Fruit fly (Drosophila melanogaster) whole organism, larva: ENCODE results near the gene Nhe3.

Experiments used
- noc ChIP-seq: fragments of 200-800 bp; sonication (Bioruptor generic); optimal IDR thresholded peaks from 3 replicates; lab custom pipeline; 2019; ENCODE audit warnings: missing biosample characterization, mild to moderate bottlenecking, missing genetic modification characterization, moderate library complexity

Nhe3 gene

DNA sequence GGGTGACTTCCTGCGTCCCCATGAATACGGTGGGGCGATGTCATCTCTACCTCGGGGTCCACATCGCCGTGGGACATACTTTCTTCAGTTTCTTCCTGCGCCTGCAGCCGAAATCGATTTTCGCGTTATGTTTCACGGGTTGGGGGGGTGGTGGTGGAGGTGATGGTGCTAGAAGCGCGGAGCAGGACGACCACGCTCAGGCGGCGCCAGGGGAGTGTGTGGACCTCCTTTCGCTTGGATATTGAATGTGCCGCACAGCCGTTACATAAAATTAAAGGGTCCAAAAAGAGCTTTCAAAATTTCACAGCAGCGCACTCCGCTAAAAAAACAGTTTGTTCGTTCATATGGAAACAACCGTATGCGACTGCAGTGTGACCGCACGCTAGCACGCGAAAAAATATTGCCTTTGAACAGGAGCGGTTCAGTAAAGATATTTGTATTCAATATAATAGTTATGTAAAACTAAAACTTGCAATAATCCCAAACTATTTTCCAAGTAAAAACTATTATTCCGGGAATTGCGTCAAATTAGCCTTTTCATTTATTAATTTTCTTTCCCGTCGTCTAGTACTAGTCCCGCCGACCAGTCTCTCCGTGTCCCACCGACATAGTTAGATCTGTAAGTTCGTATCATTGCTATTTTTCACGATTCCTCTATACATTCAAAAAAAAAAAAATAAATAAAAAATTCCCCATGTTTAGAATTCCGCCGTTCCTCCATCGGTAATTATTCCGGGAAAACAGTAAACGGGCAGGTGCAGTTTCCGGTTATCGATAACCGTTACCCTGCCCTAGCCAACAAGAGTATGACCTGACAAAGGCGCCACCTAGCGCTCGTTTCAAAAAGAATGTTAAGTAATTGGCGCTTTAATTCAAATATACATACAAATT, at the start of gene Nhe3:
TSS of gene Nhe3 (minus strand) at position 373 of the 891 bp plus-strand sequence.
- peak; percentile 61 for TF ChIP-seq noc (tag; lab: Kevin White, UChicago)

DNA sequence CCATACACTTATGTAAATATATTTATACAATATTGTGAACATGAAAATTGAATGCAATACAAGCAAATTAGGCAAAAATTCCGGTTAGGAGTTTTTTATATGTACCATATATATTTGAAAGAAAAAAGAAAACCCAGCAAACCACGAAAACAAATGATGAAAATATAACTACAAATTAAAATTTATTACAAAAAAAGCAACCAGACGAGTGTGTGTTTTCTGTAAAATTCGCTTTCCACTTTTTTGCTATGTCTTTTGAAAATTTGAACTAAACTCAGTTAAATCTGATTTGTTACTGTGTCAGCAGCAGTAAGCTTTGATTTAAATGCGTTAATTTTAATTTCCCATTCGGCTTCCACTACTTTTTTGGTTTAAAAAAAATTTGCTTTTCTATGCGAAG, 48.4 kb upstream of the Nhe3 start, which contains the start of gene TTLL3B:
TSS of gene TTLL3B (plus strand) at position 301 of the 400 bp plus-strand sequence.
- no peak for TF ChIP-seq noc (tag; lab: Kevin White, UChicago)

DNA sequence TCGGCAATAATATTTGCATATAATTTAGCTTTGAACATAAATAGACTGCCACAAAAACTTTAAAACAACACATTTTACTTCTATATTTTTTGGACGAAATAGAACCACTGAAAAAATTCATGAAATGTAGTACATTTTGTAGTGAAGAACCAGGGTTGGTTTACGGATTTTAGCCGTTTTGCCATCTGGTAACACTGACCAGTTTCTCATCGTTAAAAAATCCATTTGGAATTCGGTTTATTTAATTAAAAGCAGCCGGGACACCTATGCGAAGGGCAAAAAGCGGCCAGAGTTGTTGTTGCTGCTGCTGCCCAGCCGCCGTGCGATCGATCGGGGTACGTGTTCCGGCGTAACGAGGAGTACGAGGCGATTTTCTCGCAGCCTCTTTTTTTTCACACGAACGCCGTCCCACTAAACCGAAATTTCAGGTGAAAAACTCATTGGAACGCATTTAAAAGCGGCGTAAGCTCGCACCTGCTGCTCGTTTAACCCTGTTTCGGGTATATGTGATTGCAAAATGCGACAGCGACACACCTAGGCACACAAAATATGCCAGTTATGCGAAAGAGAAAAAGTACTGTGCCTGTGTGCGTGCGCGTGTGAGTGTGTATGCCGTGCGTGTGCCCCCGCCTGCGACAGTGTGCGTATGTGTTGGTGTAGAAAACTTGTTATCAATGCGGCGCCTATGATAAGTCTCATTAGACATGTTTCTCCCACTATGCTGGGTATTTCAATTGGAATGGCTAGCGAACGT, 39.8 kb upstream of the Nhe3 start, which contains the start of gene Liprin-alpha:
TSS of gene Liprin-alpha (plus strand) at position 154 of the 754 bp plus-strand sequence.
- TF ChIP-seq noc (tag; lab: Kevin White, UChicago) = no peak

DNA sequence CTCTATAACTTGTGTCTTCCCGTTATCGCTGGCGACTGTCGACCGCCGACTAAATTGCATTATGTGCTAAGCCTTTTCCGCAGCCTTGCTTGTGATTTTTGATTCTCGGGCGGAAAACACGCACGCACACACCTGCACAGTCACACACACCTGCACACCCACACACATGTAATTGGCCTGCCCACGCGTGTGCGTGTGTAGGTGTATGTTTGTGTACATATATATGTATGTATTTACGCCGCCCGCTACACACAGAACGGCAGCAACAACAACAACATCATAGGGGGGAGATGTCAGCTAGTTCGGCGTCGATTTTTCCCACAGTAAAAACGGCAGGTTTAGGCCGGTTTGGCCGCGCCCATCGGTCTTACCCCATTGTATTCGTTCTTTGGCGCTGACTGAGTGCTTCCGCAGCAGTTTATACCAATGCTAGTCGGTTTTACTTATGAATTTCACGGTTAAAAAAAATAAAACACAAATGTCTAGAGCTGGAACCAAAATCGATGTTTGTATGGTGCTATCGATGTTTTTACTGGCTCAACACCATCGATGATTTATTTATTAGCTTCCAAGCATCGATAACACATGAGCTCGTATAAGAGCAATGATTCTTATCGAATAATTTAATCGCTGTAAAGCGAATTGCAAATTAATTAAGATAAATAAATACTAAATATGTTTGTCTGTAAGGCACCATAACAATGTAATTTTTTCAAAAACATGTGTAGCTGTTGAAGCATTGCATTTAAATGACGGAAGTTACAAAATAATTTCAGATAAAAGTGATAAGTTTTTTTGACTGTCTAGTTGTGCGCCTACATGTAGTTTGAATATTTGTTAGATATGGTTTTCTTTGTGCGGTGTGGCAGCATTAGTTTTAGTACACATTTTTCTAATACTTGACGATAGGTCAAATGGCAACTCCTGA, 38.9 kb upstream of the Nhe3 start, which contains the start of gene homer:
TSS of gene homer (minus strand) at position 538 of the 928 bp plus-strand sequence.
- no peak for TF ChIP-seq noc (tag; lab: Kevin White, UChicago)

DNA sequence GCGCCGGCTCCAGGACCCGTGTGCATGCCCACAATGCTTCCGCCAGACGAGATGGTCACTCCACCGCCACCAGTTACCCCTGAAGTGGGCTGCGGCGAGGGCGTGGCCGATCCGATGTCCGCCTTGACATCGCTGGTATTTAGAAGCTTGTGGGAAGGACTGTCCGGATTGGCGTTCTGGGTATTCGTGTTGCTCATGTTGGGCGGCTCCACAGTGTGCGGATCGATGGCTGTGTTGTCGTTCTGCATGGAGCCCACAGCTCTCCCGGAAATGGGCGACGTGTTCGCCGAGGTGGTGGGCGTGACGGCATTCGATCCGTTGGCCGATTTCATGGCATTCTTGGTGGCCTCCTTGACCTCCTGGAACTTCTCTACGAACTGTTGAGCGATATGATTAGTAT, 37.5 kb upstream of the Nhe3 start:
- no peak for TF ChIP-seq noc (tag; lab: Kevin White, UChicago)

DNA sequence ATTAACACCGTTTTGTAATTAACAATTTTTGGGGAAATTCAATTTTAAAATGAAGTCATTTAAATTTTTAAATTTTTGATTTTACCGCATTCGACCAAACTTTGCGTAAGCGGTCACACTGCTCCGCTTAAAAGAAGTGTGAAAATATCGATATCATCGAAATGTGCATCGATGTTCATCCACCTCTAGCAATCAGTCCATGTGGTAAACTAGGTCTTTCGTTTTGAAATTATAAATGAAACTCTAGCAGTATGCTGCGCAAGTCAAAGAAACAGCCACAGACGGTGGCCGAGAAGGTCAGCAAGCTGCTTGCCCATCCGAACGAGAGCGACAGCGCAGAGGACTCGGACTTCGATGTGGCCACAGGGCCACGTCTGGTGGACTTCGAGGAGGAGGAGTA, 33.3 kb upstream of the Nhe3 start, which contains the start of gene Aatf:
TSS of gene Aatf (plus strand) at position 166 of the 400 bp plus-strand sequence.
- no peak for TF ChIP-seq noc (tag; lab: Kevin White, UChicago)

DNA sequence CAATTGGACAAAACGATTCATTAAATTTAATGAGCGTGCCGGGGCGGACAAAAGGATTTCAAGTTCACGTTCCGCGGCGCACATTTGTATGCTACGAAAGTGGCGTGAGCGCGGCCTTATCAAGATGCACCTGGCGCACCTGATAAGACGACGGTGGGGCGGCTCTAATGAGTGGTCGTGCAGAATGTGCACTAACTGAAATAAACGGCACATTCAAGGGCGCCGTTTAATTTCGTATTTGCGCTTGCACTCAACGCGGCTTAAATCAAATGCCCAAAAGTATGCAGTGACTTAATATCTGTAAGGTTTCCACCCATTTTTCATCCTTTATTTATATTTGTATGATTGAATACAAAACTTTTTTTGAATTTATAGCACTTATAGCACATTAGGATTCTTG, 32.8 kb upstream of the Nhe3 start:
- no peak for TF ChIP-seq noc (tag; lab: Kevin White, UChicago)

DNA sequence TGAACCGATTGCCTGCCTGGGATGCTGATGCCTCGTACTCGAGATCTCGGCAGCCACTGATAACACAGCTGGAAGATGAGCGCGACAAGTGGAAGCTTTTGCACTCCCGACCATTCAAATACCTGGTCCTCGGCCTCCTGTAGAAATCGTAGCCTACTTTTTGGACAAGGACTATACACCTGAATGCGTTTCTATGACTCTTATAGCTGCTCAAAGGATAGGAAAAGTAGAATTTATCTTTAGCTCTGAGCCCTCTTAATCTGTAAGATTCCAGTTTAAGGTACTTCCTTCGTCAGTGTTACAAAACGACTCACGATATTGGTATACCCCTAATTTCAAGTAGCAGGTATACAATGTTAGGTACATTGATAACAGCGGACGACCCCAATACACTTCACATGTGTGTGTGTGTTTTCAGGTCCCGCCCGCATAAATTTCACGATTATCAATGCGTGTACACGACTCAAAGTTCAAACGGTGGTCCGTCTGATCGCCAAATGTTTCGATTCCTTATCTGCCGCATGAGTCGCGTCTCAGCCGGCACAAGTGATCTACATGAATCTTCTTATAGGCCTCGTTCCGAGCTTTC, 32.1 kb upstream of the Nhe3 start, which contains the start of gene AkhR:
TSS of gene AkhR (minus strand) at position 5 of the 589 bp plus-strand sequence.
- TF ChIP-seq noc (tag; lab: Kevin White, UChicago) = peak; percentile 23

DNA sequence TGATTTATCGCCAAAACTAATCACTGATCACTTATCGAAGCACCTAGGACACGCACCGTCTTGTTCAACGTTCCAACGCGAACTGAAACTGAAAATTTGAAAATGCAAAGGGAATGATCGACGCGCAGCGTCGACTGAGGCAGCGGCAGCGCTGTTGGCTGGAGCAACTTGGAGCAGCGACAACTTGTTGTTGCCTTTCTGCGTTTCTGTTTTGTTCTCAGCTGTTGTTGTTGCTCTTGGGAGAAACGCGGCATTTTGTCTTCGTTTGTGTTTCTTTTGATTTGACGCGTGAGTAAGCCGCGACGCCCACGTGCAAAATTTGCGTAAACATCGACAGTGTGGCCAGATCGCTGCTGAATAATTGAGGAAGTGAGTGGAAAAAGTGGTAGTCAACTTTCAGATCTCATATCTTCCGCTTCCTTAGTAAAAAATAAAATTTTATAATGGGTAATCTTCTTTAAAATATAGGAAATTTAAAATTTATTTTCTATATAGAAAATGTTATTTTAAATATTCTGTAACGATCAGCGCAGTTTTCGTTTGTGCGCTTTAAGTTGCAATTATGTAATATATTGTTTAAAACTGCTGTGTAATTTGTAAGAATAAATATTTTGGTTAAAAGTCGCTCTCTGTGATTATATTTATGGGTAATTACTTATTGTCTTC, 25.0 kb upstream of the Nhe3 start, which contains the start of gene Tsp:
TSS of gene Tsp (minus strand) at position 90 of the 666 bp plus-strand sequence.
- TF ChIP-seq noc (tag; lab: Kevin White, UChicago) = no peak

DNA sequence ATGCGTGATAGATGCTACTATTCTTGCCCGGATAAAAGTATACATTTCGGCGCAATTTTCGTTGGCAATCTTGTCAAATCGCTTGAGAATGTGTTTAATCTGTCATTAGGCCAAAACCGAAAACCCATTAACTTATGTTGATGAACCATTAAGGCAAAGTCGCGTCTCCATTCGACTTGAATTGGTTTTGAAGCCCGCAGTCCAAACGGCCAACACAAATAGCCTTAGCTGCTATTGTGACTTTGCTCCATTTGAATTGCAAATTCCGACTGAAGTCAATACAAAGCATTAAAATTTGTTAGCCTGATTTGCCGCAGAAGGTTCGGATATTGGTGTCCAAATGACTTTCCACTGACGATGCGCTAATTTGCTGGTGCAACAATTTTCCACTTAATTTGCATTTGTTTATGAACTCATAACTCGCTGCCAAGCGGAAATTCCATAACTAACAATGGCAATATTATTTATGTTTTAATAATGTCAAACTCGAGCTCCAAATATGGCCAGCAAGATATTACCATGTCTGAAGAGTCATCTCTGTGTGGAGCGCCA, 22.3 kb upstream of the Nhe3 start:
- TF ChIP-seq noc (tag; lab: Kevin White, UChicago) = no peak

DNA sequence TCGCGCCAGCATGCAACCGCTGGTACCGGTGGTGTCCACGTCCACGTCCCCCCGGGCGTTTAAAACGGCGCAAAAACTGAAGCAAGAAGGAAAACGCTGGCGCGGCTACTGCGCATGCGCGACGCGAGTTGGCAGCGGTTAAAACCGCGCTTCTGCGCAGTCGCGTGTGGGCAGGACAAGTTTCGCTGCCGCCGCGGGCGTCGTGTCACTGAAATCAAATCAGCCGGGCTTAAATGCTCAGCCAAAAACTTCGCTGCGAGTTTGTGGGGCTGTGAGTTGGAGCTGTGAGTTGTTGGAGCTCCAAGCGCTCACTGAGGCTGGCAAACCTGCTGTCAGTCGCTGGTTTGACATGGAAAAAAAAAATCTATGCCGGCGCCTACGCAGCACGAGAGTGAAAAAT, 20.9 kb upstream of the Nhe3 start:
- TF ChIP-seq noc (tag; lab: Kevin White, UChicago) = no peak

DNA sequence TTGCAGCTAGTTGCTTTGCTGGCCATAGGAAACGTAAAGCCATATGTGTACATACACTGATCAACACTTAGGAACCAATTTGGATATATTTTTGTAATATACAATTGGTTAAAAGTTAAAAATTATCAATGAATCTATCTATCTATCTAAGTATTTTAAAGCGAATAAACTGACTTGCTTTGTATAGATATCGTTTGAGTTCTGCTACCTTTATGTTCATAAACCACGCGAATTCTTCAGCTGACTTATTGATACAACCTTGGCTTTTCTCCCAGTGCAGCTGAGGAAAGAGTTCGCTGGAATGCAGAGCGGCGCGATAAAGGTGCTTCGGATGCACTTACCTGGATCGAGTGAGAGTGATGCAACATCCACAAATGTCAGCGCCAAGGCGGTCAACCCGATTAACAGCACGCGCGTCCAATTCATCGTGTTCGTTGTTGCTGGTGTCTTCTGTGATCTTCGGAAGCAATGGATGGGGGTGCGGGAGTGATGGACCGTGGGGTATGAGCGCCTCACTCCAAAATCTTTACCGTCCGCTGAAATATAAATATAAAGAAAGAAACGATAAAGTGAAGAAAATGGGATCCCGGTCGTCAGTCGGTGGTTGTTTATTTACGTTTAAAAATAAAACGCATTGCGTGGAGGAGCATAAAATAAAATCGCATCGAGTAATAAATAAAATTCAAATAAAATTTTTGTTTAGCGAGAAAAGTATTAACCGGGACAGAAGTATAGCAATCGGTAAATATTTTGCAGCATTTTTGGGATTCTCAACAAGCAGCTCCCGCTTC, 17.4 kb upstream of the Nhe3 start:
- no peak for TF ChIP-seq noc (tag; lab: Kevin White, UChicago)

DNA sequence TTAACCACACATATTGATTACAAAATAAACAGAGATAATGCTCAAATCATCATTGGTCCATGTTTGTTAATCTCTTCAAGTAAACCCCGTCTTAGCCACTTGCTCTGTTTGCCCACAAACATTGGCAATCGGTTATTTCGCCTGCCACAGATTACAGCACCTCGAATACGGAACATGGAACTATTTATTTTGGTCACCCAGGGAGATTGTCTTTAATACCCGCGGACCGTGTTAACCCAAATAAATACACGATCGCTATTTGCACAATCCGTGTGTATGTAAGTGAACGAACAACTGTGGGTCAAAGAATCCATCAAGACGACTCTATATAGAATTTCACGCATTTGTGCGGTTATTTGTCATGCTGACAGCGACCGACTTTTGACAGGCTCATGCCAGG, 16.6 kb upstream of the Nhe3 start:
- no peak for TF ChIP-seq noc (tag; lab: Kevin White, UChicago)
